Fruit fly (Drosophila melanogaster) whole organism, embryonic: ENCODE measurements around the gene eIF4A.

Source experiments
- Atf3 ChIP-seq: fragments of 200-800 bp; sonication (Bioruptor generic); optimal IDR thresholded peaks from 3 replicates; lab custom pipeline; 2016; ENCODE audit warnings: missing biosample characterization, missing genetic modification characterization
- Bdp1 ChIP-seq: fragments of 200-800 bp; sonication (Bioruptor generic); optimal IDR thresholded peaks from 3 replicates; lab custom pipeline; 2016; ENCODE audit warnings: missing biosample characterization, missing genetic modification characterization
- CG10366 ChIP-seq: fragments of 200-800 bp; sonication (Bioruptor generic); IDR thresholded peaks from 2 replicates; pipeline ENCODE4 v1.3.6; 2022; ENCODE audit warnings: missing biosample characterization, missing genetic modification characterization
- CG10543 ChIP-seq: fragments of 200-800 bp; sonication (Bioruptor generic); optimal IDR thresholded peaks from 3 replicates; lab custom pipeline; 2017; ENCODE audit warnings: missing biosample characterization, mild to moderate bottlenecking, missing genetic modification characterization, moderate library complexity
- CG10979 ChIP-seq: fragments of 200-800 bp; sonication (Bioruptor generic); optimal IDR thresholded peaks from 2 replicates; lab custom pipeline; 2018; ENCODE audit warnings: missing biosample characterization, mild to moderate bottlenecking, missing genetic modification characterization, moderate library complexity
- CG11456 ChIP-seq: fragments of 200-800 bp; sonication (Bioruptor generic); IDR thresholded peaks from 3 replicates; pipeline ENCODE4 v1.3.6; 2022; ENCODE audit warnings: missing biosample characterization, missing genetic modification characterization
- CG11504 ChIP-seq: fragments of 200-800 bp; sonication (Bioruptor generic); optimal IDR thresholded peaks from 3 replicates; lab custom pipeline; 2019; ENCODE audit warnings: missing biosample characterization, mild to moderate bottlenecking, missing genetic modification characterization, moderate library complexity
- CG1602 ChIP-seq: fragments of 200-800 bp; sonication (Bioruptor generic); optimal IDR thresholded peaks from 3 replicates; lab custom pipeline; 2016; ENCODE audit warnings: missing biosample characterization, missing genetic modification characterization
- CG17359 ChIP-seq: fragments of 200-800 bp; sonication (Bioruptor generic); optimal IDR thresholded peaks from 3 replicates; lab custom pipeline; 2018; ENCODE audit warnings: missing biosample characterization, mild to moderate bottlenecking, missing genetic modification characterization, moderate library complexity
- CG17829 ChIP-seq: fragments of 200-800 bp; optimal IDR thresholded peaks from 2 replicates; lab custom pipeline; 2019; ENCODE audit warnings: missing biosample characterization, mild to moderate bottlenecking, missing genetic modification characterization, moderate library complexity
- CG18011 ChIP-seq: fragments of 200-800 bp; sonication (Bioruptor generic); optimal IDR thresholded peaks from 2 replicates; lab custom pipeline; 2017; ENCODE audit warnings: missing biosample characterization, missing genetic modification characterization, mild to moderate bottlenecking, moderate library complexity, missing genotype
- CG2875 ChIP-seq: fragments of 200-800 bp; sonication (Bioruptor generic); optimal IDR thresholded peaks from 2 replicates; lab custom pipeline; 2017; ENCODE audit warnings: missing biosample characterization, mild to moderate bottlenecking, missing genetic modification characterization, missing genetic modification reagents
- CG3281 ChIP-seq: fragments of 200-800 bp; sonication (Bioruptor generic); optimal IDR thresholded peaks from 3 replicates; lab custom pipeline; 2017; ENCODE audit warnings: missing biosample characterization, mild to moderate bottlenecking, missing genetic modification characterization
- CG33213 ChIP-seq: fragments of 200-800 bp; sonication (Bioruptor generic); optimal IDR thresholded peaks from 3 replicates; lab custom pipeline; 2016; ENCODE audit warnings: missing biosample characterization, missing genetic modification characterization
- CG34422 ChIP-seq: fragments of 200-800 bp; sonication (Bioruptor generic); IDR thresholded peaks from 3 replicates; pipeline ENCODE4 v1.3.6; 2022; ENCODE audit warnings: missing biosample characterization, missing genetic modification characterization
- CG3847 ChIP-seq: fragments of 200-800 bp; sonication (Bioruptor generic); IDR thresholded peaks from 2 replicates; pipeline ENCODE4 v1.3.6; 2022; ENCODE audit warnings: missing biosample characterization, missing genetic modification characterization
- CG7372 ChIP-seq: fragments of 200-800 bp; sonication (Bioruptor generic); IDR thresholded peaks from 2 replicates; pipeline ENCODE4 v1.3.6; 2022; ENCODE audit warnings: missing biosample characterization, missing genetic modification characterization
- CG8359 ChIP-seq: fragments of 200-800 bp; sonication (Bioruptor generic); optimal IDR thresholded peaks from 2 replicates; lab custom pipeline; 2017; ENCODE audit warnings: missing biosample characterization, mild to moderate bottlenecking, missing genetic modification characterization, borderline replicate concordance
- CHES-1-like ChIP-seq: fragments of 200-800 bp; sonication (Bioruptor generic); optimal IDR thresholded peaks from 2 replicates; lab custom pipeline; 2016; ENCODE audit warnings: missing biosample characterization, missing genetic modification characterization
- Camta ChIP-seq: fragments of 200-800 bp; sonication (Bioruptor generic); optimal IDR thresholded peaks from 2 replicates; lab custom pipeline; 2016; ENCODE audit warnings: missing biosample characterization, missing genetic modification characterization
- CoRest ChIP-seq: fragments of 200-800 bp; sonication (Bioruptor generic); optimal IDR thresholded peaks from 3 replicates; lab custom pipeline; 2018; ENCODE audit warnings: missing biosample characterization, mild to moderate bottlenecking, missing genetic modification characterization, moderate library complexity
- Dad ChIP-seq: fragments of 200-800 bp; sonication (Bioruptor generic); optimal IDR thresholded peaks from 3 replicates; lab custom pipeline; 2016; ENCODE audit warnings: missing biosample characterization, missing genetic modification characterization
- Dbx ChIP-seq: fragments of 200-800 bp; sonication (Bioruptor generic); IDR thresholded peaks from 3 replicates; pipeline ENCODE4 v1.3.6; 2022; ENCODE audit warnings: missing biosample characterization, missing genetic modification characterization
- Ets97D ChIP-seq: fragments of 200-800 bp; sonication (Bioruptor generic); optimal IDR thresholded peaks from 3 replicates; lab custom pipeline; 2016; ENCODE audit warnings: missing biosample characterization, missing genetic modification characterization
- HLH4C ChIP-seq: fragments of 200-800 bp; sonication (Bioruptor generic); IDR thresholded peaks from 3 replicates; pipeline ENCODE4 v1.3.6; 2022; ENCODE audit warnings: missing biosample characterization, missing genetic modification characterization; ENCODE audit not compliant: partially characterized antibody
- HLHmδ ChIP-seq: fragments of 200-800 bp; sonication (Bioruptor generic); optimal IDR thresholded peaks from 2 replicates; lab custom pipeline; 2018; ENCODE audit warnings: missing biosample characterization, mild to moderate bottlenecking, missing genetic modification characterization, moderate library complexity
- MTF-1 ChIP-seq: fragments of 200-800 bp; sonication (Bioruptor generic); optimal IDR thresholded peaks from 2 replicates; lab custom pipeline; 2018; ENCODE audit warnings: missing biosample characterization, mild to moderate bottlenecking, missing genetic modification characterization, borderline replicate concordance
- Nf-YB ChIP-seq: fragments of 200-800 bp; sonication (Bioruptor generic); optimal IDR thresholded peaks from 3 replicates; lab custom pipeline; 2019; ENCODE audit warnings: missing biosample characterization, mild to moderate bottlenecking, missing genetic modification characterization, moderate library complexity
- Oli ChIP-seq: fragments of 200-800 bp; sonication (Bioruptor generic); optimal IDR thresholded peaks from 2 replicates; lab custom pipeline; 2018; ENCODE audit warnings: missing biosample characterization, mild to moderate bottlenecking, missing genetic modification characterization, moderate library complexity
- ara ChIP-seq: fragments of 200-800 bp; sonication (Bioruptor generic); IDR thresholded peaks from 2 replicates; pipeline ENCODE4 v1.3.6; 2022; ENCODE audit warnings: missing biosample characterization, missing genetic modification characterization
- ato ChIP-seq: fragments of 200-800 bp; sonication (Bioruptor generic); IDR thresholded peaks from 2 replicates; pipeline ENCODE4 v1.3.6; 2022; ENCODE audit warnings: missing biosample characterization, missing genetic modification characterization; ENCODE audit not compliant: partially characterized antibody
- bab2 ChIP-seq: fragments of 200-800 bp; sonication (Bioruptor generic); optimal IDR thresholded peaks from 2 replicates; lab custom pipeline; 2016; ENCODE audit warnings: missing biosample characterization, missing genetic modification characterization
- bsh ChIP-seq, 2 experiments: fragments of 200-800 bp; sonication (Bioruptor generic); optimal IDR thresholded peaks; 2 replicates each; lab custom pipeline; 2017 to 2018; ENCODE audit warnings: mild to moderate bottlenecking in 2 of 2, missing biosample characterization in 2 of 2, missing genetic modification characterization in 2 of 2, moderate library complexity in 1 of 2
- cato ChIP-seq: fragments of 200-800 bp; sonication (Bioruptor generic); optimal IDR thresholded peaks from 2 replicates; lab custom pipeline; 2016; ENCODE audit warnings: missing biosample characterization, missing genetic modification characterization, borderline replicate concordance
- cg ChIP-seq: fragments of 200-800 bp; sonication (Bioruptor generic); optimal IDR thresholded peaks from 3 replicates; lab custom pipeline; 2019; ENCODE audit warnings: missing biosample characterization, mild to moderate bottlenecking, missing genetic modification characterization, moderate library complexity
- chm ChIP-seq: fragments of 200-800 bp; sonication (Bioruptor generic); IDR thresholded peaks from 2 replicates; pipeline ENCODE4 v1.3.6; 2022; ENCODE audit warnings: missing biosample characterization, missing genetic modification characterization
- corto ChIP-seq: fragments of 200-800 bp; sonication (Bioruptor generic); optimal IDR thresholded peaks from 2 replicates; lab custom pipeline; 2016; ENCODE audit warnings: missing biosample characterization, mild to moderate bottlenecking, missing genetic modification characterization, moderate library complexity
- crc ChIP-seq: fragments of 200-800 bp; sonication (Bioruptor generic); optimal IDR thresholded peaks from 2 replicates; lab custom pipeline; 2016; ENCODE audit warnings: missing biosample characterization, missing genetic modification characterization
- dpn ChIP-seq, 2 experiments: fragments of 200-800 bp; sonication (Bioruptor generic); optimal IDR thresholded peaks; 3 replicates each; lab custom pipeline; 2016; ENCODE audit warnings: missing biosample characterization in 2 of 2, missing genetic modification characterization in 2 of 2
- fd3F ChIP-seq: fragments of 200-800 bp; sonication (Bioruptor generic); optimal IDR thresholded peaks from 2 replicates; lab custom pipeline; 2018; ENCODE audit warnings: missing biosample characterization, mild to moderate bottlenecking, missing genetic modification characterization, moderate library complexity
- kah ChIP-seq: fragments of 200-800 bp; sonication (Bioruptor generic); optimal IDR thresholded peaks from 2 replicates; lab custom pipeline; 2018; ENCODE audit warnings: missing biosample characterization, mild to moderate bottlenecking, missing genetic modification characterization
- kni ChIP-seq: fragments of 200-800 bp; sonication (Bioruptor generic); optimal IDR thresholded peaks from 3 replicates; lab custom pipeline; 2017; ENCODE audit warnings: mild to moderate bottlenecking, missing biosample characterization, missing genetic modification reagents, missing genetic modification characterization
- lbe ChIP-seq: fragments of 200-800 bp; sonication (Bioruptor generic); optimal IDR thresholded peaks from 2 replicates; lab custom pipeline; 2016; ENCODE audit warnings: missing biosample characterization, mild to moderate bottlenecking, missing genetic modification characterization
- pfk ChIP-seq: fragments of 200-800 bp; sonication (Bioruptor generic); optimal IDR thresholded peaks from 2 replicates; lab custom pipeline; 2018; ENCODE audit warnings: missing biosample characterization, mild to moderate bottlenecking, missing genetic modification characterization, moderate library complexity
- pho ChIP-seq: fragments of 200-800 bp; sonication (Bioruptor generic); optimal IDR thresholded peaks from 2 replicates; lab custom pipeline; 2016; ENCODE audit warnings: missing biosample characterization, missing genetic modification characterization
- pzg ChIP-seq: fragments of 200-800 bp; sonication (Bioruptor generic); optimal IDR thresholded peaks from 3 replicates; lab custom pipeline; 2018; ENCODE audit warnings: missing biosample characterization, mild to moderate bottlenecking, missing genetic modification characterization, moderate library complexity
- stc ChIP-seq: fragments of 200-800 bp; sonication (Bioruptor generic); IDR thresholded peaks from 2 replicates; pipeline ENCODE4 v1.3.6; 2022; ENCODE audit warnings: missing biosample characterization, missing genetic modification characterization
- stwl ChIP-seq: fragments of 200-800 bp; sonication (Bioruptor generic); optimal IDR thresholded peaks from 3 replicates; lab custom pipeline; 2018; ENCODE audit warnings: missing biosample characterization, mild to moderate bottlenecking, missing genetic modification characterization, moderate library complexity
- tap ChIP-seq: fragments of 200-800 bp; optimal IDR thresholded peaks from 3 replicates; lab custom pipeline; 2019; ENCODE audit warnings: missing biosample characterization, mild to moderate bottlenecking, missing genetic modification characterization, moderate library complexity
- tup ChIP-seq: fragments of 200-800 bp; sonication (Bioruptor generic); optimal IDR thresholded peaks from 2 replicates; lab custom pipeline; 2016; ENCODE audit warnings: missing biosample characterization, mild to moderate bottlenecking, missing genetic modification characterization, moderate library complexity

eIF4A gene

dm6 chr2L:5986094-5986493 is 4.5 kb downstream of the eIF4A start, which contains the start of gene ifc (continued):
- TF ChIP-seq ara (GFP tag; lab: Robert Waterston, UW) (no peak), CG33213 (GFP tag; lab: Kevin White, UChicago) (peak; percentile 84), kni (GFP tag; lab: Kevin White, UChicago) (no peak), pho (GFP tag; lab: Kevin White, UChicago) (peak; percentile 35), Dad (GFP tag; lab: Kevin White, UChicago) (peak; percentile 69), corto (GFP tag; lab: Kevin White, UChicago) (no peak), CHES-1-like (peak; percentile 76), pzg (GFP tag; lab: Kevin White, UChicago) (peak; percentile 96), Bdp1 (GFP tag; lab: Kevin White, UChicago) (peak; percentile 39), Oli (peak; percentile 23), MTF-1 (GFP tag; lab: Kevin White, UChicago) (no peak), lbe (no peak), bab2 (GFP tag; lab: Kevin White, UChicago) (peak; percentile 49), Nf-YB (GFP tag; lab: Kevin White, UChicago) (peak; percentile 19), HLHmδ (GFP tag; lab: Kevin White, UChicago) (peak; percentile 19), crc (GFP tag; lab: Kevin White, UChicago) (peak; percentile 1), Ets97D (GFP tag; lab: Kevin White, UChicago) (peak; percentile 91), dpn (GFP tag; optimal IDR thresholded peaks at IDR 0.05; lab: Kevin White, UChicago) (peak; percentile 67 to 75), CG17829 (tag; lab: Kevin White, UChicago) (peak; percentile 82), cato (peak; percentile 17), pfk (peak; percentile 36), ato (GFP tag; lab: Robert Waterston, UW) (no peak), CG2875 (no peak), CG3847 (no peak), CG11504 (tag; lab: Kevin White, UChicago) (no peak), stwl (peak; percentile 92), CoRest (tag; lab: Kevin White, UChicago) (peak; percentile 74), CG8359 (GFP tag; lab: Kevin White, UChicago) (no peak), Dbx (GFP tag; lab: Robert Waterston, UW) (no peak), chm (GFP tag; lab: Robert Waterston, UW) (no peak), kah (GFP tag; lab: Kevin White, UChicago) (peak; percentile 18), CG10543 (peak; percentile 32), CG3281 (GFP tag; lab: Kevin White, UChicago) (peak; percentile 50), fd3F (peak; percentile 22), CG11456 (GFP tag; lab: Robert Waterston, UW) (no peak), tup (GFP tag; lab: Kevin White, UChicago) (no peak), CG17359 (peak; percentile 41), CG34422 (GFP tag; lab: Robert Waterston, UW) (no peak), CG10979 (tag; lab: Kevin White, UChicago) (peak; percentile 36), stc (GFP tag; lab: Robert Waterston, UW) (no peak), CG18011 (peak; percentile 10), cg (GFP tag; lab: Kevin White, UChicago) (no peak), Atf3 (GFP tag; lab: Kevin White, UChicago) (peak; percentile 5), Camta (GFP tag; lab: Kevin White, UChicago) (peak; percentile 71), CG1602 (GFP tag; lab: Kevin White, UChicago) (peak; percentile 59), HLH4C (GFP tag; lab: Robert Waterston, UW) (no peak), CG7372 (no peak), CG10366 (GFP tag; lab: Robert Waterston, UW) (no peak), bsh (GFP tag; optimal IDR thresholded peaks at IDR 0.05; lab: Kevin White, UChicago) (peak in 1 of 2 experiments; percentile 42), tap (tag; lab: Kevin White, UChicago) (peak; percentile 38)
